Fruit fly (Drosophila melanogaster): ENCODE data around the gene CG3744.

DNA sequence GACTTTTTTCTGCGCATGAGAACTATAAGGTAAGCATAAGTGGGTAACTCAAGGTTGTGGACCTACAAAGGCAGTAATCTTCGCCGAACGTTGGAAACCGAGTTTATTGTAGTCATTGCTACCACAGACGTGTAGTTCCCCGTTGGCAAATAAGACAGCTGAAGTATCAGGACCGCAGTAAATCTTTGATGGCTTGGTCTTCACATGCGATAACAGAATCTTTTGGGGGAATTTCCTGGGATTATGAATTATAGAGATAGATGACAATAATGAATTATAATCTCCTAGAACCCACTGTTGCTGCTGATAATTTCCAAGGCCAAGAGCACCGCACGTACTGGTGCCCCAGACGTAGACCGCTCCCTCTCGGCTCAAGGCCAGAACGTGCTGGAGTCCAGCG, 53.4 kb downstream of the CG3744 start:
- TF ChIP-seq spab (GFP tag; optimal IDR thresholded peaks at IDR 0.05) = no peak
- no peak for TF ChIP-seq Eip93F (GFP tag; optimal IDR thresholded peaks at IDR 0.05)
- no peak for TF ChIP-seq acj6 (GFP tag; optimal IDR thresholded peaks at IDR 0.05)
- TF ChIP-seq CG8632 (GFP tag; optimal IDR thresholded peaks at IDR 0.05) = no peak
- no peak for TF ChIP-seq CG6808 (GFP tag; optimal IDR thresholded peaks at IDR 0.05)
- no peak for TF ChIP-seq CG9139 (GFP tag; optimal IDR thresholded peaks at IDR 0.05)
- no peak for TF ChIP-seq CG6163 (GFP tag; IDR thresholded peaks at IDR 0.05)
- no peak for TF ChIP-seq fd85E (GFP tag; optimal IDR thresholded peaks at IDR 0.05)
- TF ChIP-seq CG32006 (GFP tag; optimal IDR thresholded peaks at IDR 0.05) = no peak
- no peak for TF ChIP-seq Sox15 (GFP tag; optimal IDR thresholded peaks at IDR 0.05)

All from whole organism, prepupa.